Fruit fly (Drosophila melanogaster) whole organism, embryonic: ENCODE measurements around the gene Vdup1.

Experiments
- CG1024 ChIP-seq: fragments of 200-800 bp; sonication (Bioruptor generic); IDR thresholded peaks from 2 replicates; pipeline ENCODE4 v1.3.6; 2022; ENCODE audit warnings: missing biosample characterization, missing genetic modification characterization
- CG10274 ChIP-seq: fragments of 200-800 bp; sonication (Bioruptor generic); optimal IDR thresholded peaks from 3 replicates; lab custom pipeline; 2017; ENCODE audit warnings: missing biosample characterization, mild to moderate bottlenecking, missing genetic modification characterization
- CG11093 ChIP-seq: fragments of 200-800 bp; sonication (Bioruptor generic); IDR thresholded peaks from 3 replicates; pipeline ENCODE4 v1.3.6; 2022; ENCODE audit warnings: missing biosample characterization, missing genetic modification characterization
- CG11247 ChIP-seq: fragments of 200-800 bp; sonication (Bioruptor generic); IDR thresholded peaks from 2 replicates; pipeline ENCODE4 v1.3.6; 2022; ENCODE audit warnings: missing biosample characterization, missing genetic modification characterization
- CG11504 ChIP-seq: fragments of 200-800 bp; sonication (Bioruptor generic); optimal IDR thresholded peaks from 3 replicates; lab custom pipeline; 2019; ENCODE audit warnings: missing biosample characterization, mild to moderate bottlenecking, missing genetic modification characterization, moderate library complexity
- CG12942 ChIP-seq: fragments of 200-800 bp; sonication (Bioruptor generic); optimal IDR thresholded peaks from 3 replicates; lab custom pipeline; 2016; ENCODE audit warnings: missing biosample characterization, missing genetic modification characterization
- CG15073 ChIP-seq: fragments of 200-800 bp; sonication (Bioruptor generic); optimal IDR thresholded peaks from 2 replicates; lab custom pipeline; 2016; ENCODE audit warnings: missing biosample characterization, missing genetic modification characterization
- CG17328 ChIP-seq: fragments of 200-800 bp; sonication (Bioruptor generic); IDR thresholded peaks from 2 replicates; pipeline ENCODE4 v1.3.6; 2022; ENCODE audit warnings: missing biosample characterization, missing genetic modification characterization
- CG18599 ChIP-seq: fragments of 200-800 bp; sonication (Bioruptor generic); optimal IDR thresholded peaks from 3 replicates; lab custom pipeline; 2017; ENCODE audit warnings: missing biosample characterization, missing genetic modification characterization, mild to moderate bottlenecking, moderate library complexity, missing genetic modification reagents
- CG2129 ChIP-seq: fragments of 200-800 bp; sonication (Bioruptor generic); IDR thresholded peaks from 2 replicates; pipeline ENCODE4 v1.3.6; 2022; ENCODE audit warnings: missing biosample characterization, missing genetic modification characterization; ENCODE audit not compliant: partially characterized antibody
- CG2875 ChIP-seq: fragments of 200-800 bp; sonication (Bioruptor generic); optimal IDR thresholded peaks from 2 replicates; lab custom pipeline; 2017; ENCODE audit warnings: missing biosample characterization, mild to moderate bottlenecking, missing genetic modification characterization, missing genetic modification reagents
- CG32772 ChIP-seq: fragments of 200-800 bp; sonication (Bioruptor generic); IDR thresholded peaks from 2 replicates; pipeline ENCODE4 v1.3.6; 2022; ENCODE audit warnings: missing biosample characterization, missing genetic modification characterization
- CG34422 ChIP-seq: fragments of 200-800 bp; sonication (Bioruptor generic); IDR thresholded peaks from 3 replicates; pipeline ENCODE4 v1.3.6; 2022; ENCODE audit warnings: missing biosample characterization, missing genetic modification characterization
- CG4282 ChIP-seq: fragments of 200-800 bp; sonication (Bioruptor generic); optimal IDR thresholded peaks from 2 replicates; lab custom pipeline; 2016; ENCODE audit warnings: missing biosample characterization, missing genetic modification characterization
- CG4360 ChIP-seq: fragments of 200-800 bp; sonication (Bioruptor generic); IDR thresholded peaks from 2 replicates; pipeline ENCODE4 v1.3.6; 2022; ENCODE audit warnings: missing biosample characterization, missing genetic modification characterization
- CG7928 ChIP-seq: fragments of 200-800 bp; sonication (Bioruptor generic); optimal IDR thresholded peaks from 2 replicates; lab custom pipeline; 2017; ENCODE audit warnings: missing biosample characterization, mild to moderate bottlenecking, missing genetic modification characterization
- CG8478 ChIP-seq: fragments of >200 bp; optimal IDR thresholded peaks from 2 replicates; lab custom pipeline; 2018
- CG9797 ChIP-seq: fragments of 200-800 bp; sonication (Bioruptor generic); optimal IDR thresholded peaks from 3 replicates; lab custom pipeline; 2018; ENCODE audit warnings: missing biosample characterization, mild to moderate bottlenecking, missing genetic modification characterization
- CG9817 ChIP-seq: fragments of 200-800 bp; sonication (Bioruptor generic); optimal IDR thresholded peaks from 2 replicates; lab custom pipeline; 2018; ENCODE audit warnings: missing biosample characterization, mild to moderate bottlenecking, missing genetic modification characterization, moderate library complexity
- Camta ChIP-seq: fragments of 200-800 bp; sonication (Bioruptor generic); optimal IDR thresholded peaks from 2 replicates; lab custom pipeline; 2016; ENCODE audit warnings: missing biosample characterization, missing genetic modification characterization
- Dll ChIP-seq: fragments of 200-800 bp; sonication (Bioruptor generic); IDR thresholded peaks from 4 replicates; pipeline ENCODE4 v1.3.6; 2022; ENCODE audit warnings: missing biosample characterization, missing genetic modification characterization; ENCODE audit not compliant: partially characterized antibody
- Doc3 ChIP-seq: fragments of 200-800 bp; sonication (Bioruptor generic); IDR thresholded peaks from 3 replicates; pipeline ENCODE4 v1.3.6; 2022; ENCODE audit warnings: missing biosample characterization, missing genetic modification characterization; ENCODE audit not compliant: partially characterized antibody
- Gug ChIP-seq: fragments of 200-800 bp; sonication (Bioruptor generic); IDR thresholded peaks from 4 replicates; pipeline ENCODE4 v1.3.6; 2022; ENCODE audit warnings: missing biosample characterization, missing genetic modification characterization
- Hsf ChIP-seq: fragments of 200-800 bp; sonication (Bioruptor generic); optimal IDR thresholded peaks from 3 replicates; lab custom pipeline; 2016; ENCODE audit warnings: missing biosample characterization, missing genetic modification characterization
- Med ChIP-seq: fragments of 200-800 bp; sonication (Bioruptor generic); peaks from one replicate; lab custom pipeline; 2016; ENCODE audit warnings: missing biosample characterization, missing genetic modification characterization, mild to moderate bottlenecking, inconsistent platforms, moderate library complexity
- Mes4 ChIP-seq: fragments of 200-800 bp; sonication (Bioruptor generic); optimal IDR thresholded peaks from 2 replicates; lab custom pipeline; 2016; ENCODE audit warnings: missing biosample characterization, missing genetic modification characterization
- NK7.1 ChIP-seq: fragments of 200-800 bp; sonication (Bioruptor generic); optimal IDR thresholded peaks from 3 replicates; lab custom pipeline; 2016; ENCODE audit warnings: missing biosample characterization, missing genetic modification characterization
- Opbp ChIP-seq: fragments of 200-800 bp; sonication (Bioruptor generic); IDR thresholded peaks from 3 replicates; pipeline ENCODE4 v1.3.6; 2022; ENCODE audit warnings: missing biosample characterization, missing genetic modification characterization; ENCODE audit not compliant: partially characterized antibody
- Rfx ChIP-seq: fragments of 200-800 bp; sonication (Bioruptor generic); IDR thresholded peaks from 2 replicates; pipeline ENCODE4 v1.3.6; 2022; ENCODE audit warnings: missing biosample characterization, missing genetic modification characterization
- Sin3A ChIP-seq: fragments of >200 bp; optimal IDR thresholded peaks from 2 replicates; lab custom pipeline; 2018
- bigmax ChIP-seq: fragments of 200-800 bp; sonication (Bioruptor generic); optimal IDR thresholded peaks from 2 replicates; lab custom pipeline; 2018; ENCODE audit warnings: missing biosample characterization, mild to moderate bottlenecking, missing genetic modification characterization
- chm ChIP-seq: fragments of 200-800 bp; sonication (Bioruptor generic); IDR thresholded peaks from 2 replicates; pipeline ENCODE4 v1.3.6; 2022; ENCODE audit warnings: missing biosample characterization, missing genetic modification characterization
- chn ChIP-seq: fragments of 200-800 bp; sonication (Bioruptor generic); optimal IDR thresholded peaks from 2 replicates; lab custom pipeline; 2016; ENCODE audit warnings: missing biosample characterization, missing genetic modification characterization
- esg ChIP-seq: fragments of 200-800 bp; sonication (Bioruptor generic); conservative IDR thresholded peaks from 2 replicates; pipeline ENCODE4 v1.3.6; 2022; ENCODE audit warnings: missing biosample characterization, missing genetic modification characterization
- ewg ChIP-seq: fragments of 200-800 bp; sonication (Bioruptor generic); optimal IDR thresholded peaks from 3 replicates; lab custom pipeline; 2017; ENCODE audit warnings: mild to moderate bottlenecking, missing biosample characterization, missing genetic modification reagents, missing genetic modification characterization
- fru ChIP-seq: fragments of >200 bp; optimal IDR thresholded peaks from 2 replicates; lab custom pipeline; 2017
- gsb-n ChIP-seq: fragments of 200-800 bp; sonication (Bioruptor generic); optimal IDR thresholded peaks from 3 replicates; lab custom pipeline; 2018; ENCODE audit warnings: missing biosample characterization, mild to moderate bottlenecking, missing genetic modification characterization
- ind ChIP-seq: fragments of 200-800 bp; sonication (Bioruptor generic); optimal IDR thresholded peaks from 3 replicates; lab custom pipeline; 2016; ENCODE audit warnings: missing biosample characterization, missing genetic modification characterization
- knrl ChIP-seq: fragments of 200-800 bp; sonication (Bioruptor generic); IDR thresholded peaks from 3 replicates; pipeline ENCODE4 v1.3.6; 2022; ENCODE audit warnings: missing biosample characterization, missing genetic modification characterization; ENCODE audit not compliant: partially characterized antibody
- otp ChIP-seq: fragments of 200-800 bp; sonication (Bioruptor generic); IDR thresholded peaks from 3 replicates; pipeline ENCODE4, ENCODE4 v1.3.6; 2022; ENCODE audit warnings: missing biosample characterization, missing genetic modification characterization
- pan ChIP-seq, 4 experiments: fragments of >200 bp in 3 of 4; fragments of 200-800 bp in 1 of 4; sonication (Bioruptor generic) in 1 of 4; optimal IDR thresholded peaks in 3 of 4; IDR thresholded peaks in 1 of 4; 2 replicates each; pipeline versions ENCODE4 v1.3.6 to Lab custom; 2017 to 2022; ENCODE audit warnings: missing biosample characterization in 2 of 4, missing genetic modification characterization in 2 of 4, mixed read lengths in 1 of 4
- pfk ChIP-seq: fragments of 200-800 bp; sonication (Bioruptor generic); optimal IDR thresholded peaks from 2 replicates; lab custom pipeline; 2018; ENCODE audit warnings: missing biosample characterization, mild to moderate bottlenecking, missing genetic modification characterization, moderate library complexity
- pzg ChIP-seq: fragments of 200-800 bp; sonication (Bioruptor generic); optimal IDR thresholded peaks from 3 replicates; lab custom pipeline; 2018; ENCODE audit warnings: missing biosample characterization, mild to moderate bottlenecking, missing genetic modification characterization, moderate library complexity
- repo ChIP-seq: fragments of 200-800 bp; sonication (Bioruptor generic); optimal IDR thresholded peaks from 2 replicates; lab custom pipeline; 2016; ENCODE audit warnings: missing biosample characterization, missing genetic modification characterization
- slp2 ChIP-seq: fragments of 200-800 bp; sonication (Bioruptor generic); optimal IDR thresholded peaks from 2 replicates; lab custom pipeline; 2016; ENCODE audit warnings: missing biosample characterization, missing genetic modification characterization
- tup ChIP-seq: fragments of 200-800 bp; sonication (Bioruptor generic); optimal IDR thresholded peaks from 2 replicates; lab custom pipeline; 2016; ENCODE audit warnings: missing biosample characterization, mild to moderate bottlenecking, missing genetic modification characterization, moderate library complexity

Gene Vdup1

DNA sequence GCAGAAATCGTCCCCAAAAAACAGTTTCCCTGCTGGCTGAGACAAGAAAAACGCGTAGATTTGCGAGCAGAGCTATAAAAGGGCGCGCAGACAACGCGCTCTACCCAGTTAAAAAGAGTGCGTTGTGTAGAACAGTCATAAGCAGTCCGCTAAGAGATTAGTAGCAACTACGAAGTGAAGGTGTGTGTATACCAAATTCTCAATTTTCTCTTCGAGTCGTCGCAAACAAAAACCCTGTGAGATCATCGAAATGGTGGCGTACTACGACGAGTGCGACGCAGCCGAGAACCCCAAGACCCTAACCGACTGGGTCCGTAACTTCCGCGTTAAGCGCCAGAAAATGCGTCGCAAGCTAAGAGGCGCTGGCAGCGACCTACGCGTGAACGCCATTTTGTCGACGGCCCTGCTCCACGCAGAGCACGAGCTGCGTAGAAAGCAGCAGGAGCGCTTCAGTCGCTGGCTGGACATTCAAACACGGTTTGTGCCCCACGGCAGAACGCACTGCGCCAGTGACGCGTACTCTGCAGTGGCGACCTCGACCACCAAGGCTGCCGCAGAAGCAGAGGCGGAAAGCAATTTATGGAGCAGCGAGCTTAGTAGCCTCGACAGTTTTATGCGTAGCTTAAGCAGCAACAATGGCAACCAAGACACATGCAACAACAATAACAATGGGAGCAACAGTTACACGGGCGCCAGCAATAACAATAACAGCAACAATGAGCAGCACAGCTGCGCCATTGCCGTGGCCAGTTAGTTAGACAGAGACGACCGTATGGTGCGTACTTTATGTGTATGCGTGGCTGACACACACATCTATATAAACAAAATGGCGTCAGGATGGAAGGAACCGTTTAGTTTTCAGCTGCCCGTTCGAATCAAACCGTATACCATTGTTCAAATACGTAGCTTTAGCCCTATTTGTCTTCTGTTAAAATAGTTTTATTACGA, 45.5 kb upstream of the Vdup1 start (continued):
- TF ChIP-seq CG11504 (no peak), CG4282 (GFP tag; lab: Kevin White, UChicago) (peak; percentile 42), CG1024 (GFP tag; lab: Robert Waterston, UW) (peak; percentile 6; the same call in 1 of the 2 replicates), pan (optimal IDR thresholded peaks at IDR 0.05; lab: Kevin White, UChicago) (no peak), pan (GFP tag; optimal IDR thresholded peaks at IDR 0.05 in 1 of 2, IDR thresholded peaks at IDR 0.05 in 1 of 2) (peak in 1 of 2 experiments; percentile 48), Hsf (GFP tag; lab: Kevin White, UChicago) (no peak), otp (GFP tag; lab: Robert Waterston, UW) (peak; percentile 10; the same call in 1 of the 3 replicates), CG10274 (no peak), Sin3A (no peak), slp2 (GFP tag; lab: Kevin White, UChicago) (no peak), Rfx (GFP tag; lab: Robert Waterston, UW) (peak; percentile 41), Med (GFP tag; lab: Kevin White, UChicago) (peak; percentile 85), knrl (GFP tag; lab: Robert Waterston, UW) (0 out of 3 replicates have a peak, but pooled peaks have one; percentile 36), CG18599 (GFP tag; lab: Kevin White, UChicago) (peak; percentile 28), bigmax (peak; percentile 25), CG11247 (GFP tag; lab: Robert Waterston, UW) (peak; percentile 51; the same call in 1 of the 2 replicates), CG9797 (no peak), Mes4 (GFP tag; lab: Kevin White, UChicago) (no peak), CG32772 (GFP tag; lab: Robert Waterston, UW) (no peak), CG12942 (no peak), repo (GFP tag; lab: Kevin White, UChicago) (no peak)

DNA sequence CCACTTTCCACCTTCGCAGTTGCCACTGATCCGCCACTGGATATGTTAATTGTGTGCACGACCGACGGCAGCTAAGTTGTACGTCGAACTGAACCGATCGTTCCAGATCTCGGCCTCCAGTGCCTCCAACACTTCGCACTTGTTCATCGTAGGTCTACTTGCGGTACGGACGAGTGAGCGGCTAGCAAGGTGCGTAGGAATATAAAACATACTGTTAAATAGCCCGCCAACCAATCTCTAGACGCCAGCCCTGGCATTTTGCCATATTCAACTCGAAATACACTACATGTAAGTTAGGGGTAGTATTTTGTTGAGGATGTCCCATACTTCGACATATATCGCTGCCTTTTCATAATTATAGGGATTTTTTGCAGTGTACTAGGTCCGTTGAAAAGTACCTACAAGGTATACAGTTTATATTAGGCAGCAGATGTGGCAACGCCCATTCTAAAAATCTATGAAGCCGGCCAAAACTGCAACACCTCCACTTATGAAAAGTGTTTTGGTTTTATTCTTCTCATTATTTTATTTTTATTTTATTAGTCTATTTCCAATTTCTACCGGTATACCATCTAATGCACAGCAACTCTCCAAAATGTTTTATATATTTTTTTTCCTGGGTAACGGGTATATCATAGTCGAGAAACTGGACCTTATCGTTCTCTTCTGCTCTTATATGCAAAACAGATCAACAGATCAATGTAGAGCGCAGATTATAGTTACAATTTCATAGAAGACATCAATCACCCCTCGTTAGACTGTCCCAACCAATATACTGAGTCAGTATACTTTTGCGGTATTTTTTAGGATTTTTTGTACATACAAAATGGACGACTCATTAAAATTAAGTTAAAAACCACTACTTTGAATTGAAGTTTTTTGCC, 44.5 kb upstream of the Vdup1 start, which contains the start of the genes pyx and CG33229:
TSS of gene pyx (minus strand) at position 51 of the 884 bp plus-strand sequence.
TSS of gene CG33229 (plus strand) at position 834 of the 884 bp plus-strand sequence.
- TF ChIP-seq gsb-n (tag; lab: Kevin White, UChicago) (no peak), Camta (GFP tag; lab: Kevin White, UChicago) (peak; percentile 80), Dll (GFP tag; lab: Robert Waterston, UW) (0 out of 4 replicates have a peak, but pooled peaks have one; percentile 26), pzg (GFP tag; lab: Kevin White, UChicago) (peak; percentile 57), chn (peak; percentile 84), pfk (no peak), fru (no peak), CG11093 (peak; percentile 75), CG15073 (GFP tag; lab: Kevin White, UChicago) (peak; percentile 51), CG4360 (GFP tag; lab: Robert Waterston, UW) (no peak), CG2129 (GFP tag; lab: Robert Waterston, UW) (no peak), NK7.1 (GFP tag; lab: Kevin White, UChicago) (peak; percentile 45), esg (GFP tag; lab: Robert Waterston, UW) (peak; percentile 77; the same call in 1 of the 2 replicates), chm (GFP tag; lab: Robert Waterston, UW) (peak; percentile 37; the same call in 1 of the 2 replicates), CG17328 (GFP tag; lab: Robert Waterston, UW) (peak; percentile 45; the same call in 1 of the 2 replicates), CG9817 (tag; lab: Kevin White, UChicago) (peak; percentile 90), tup (GFP tag; lab: Kevin White, UChicago) (peak; percentile 65), CG7928 (GFP tag; lab: Kevin White, UChicago) (peak; percentile 92), Mes4 (GFP tag; lab: Kevin White, UChicago) (peak; percentile 57), CG18599 (GFP tag; lab: Kevin White, UChicago) (peak; percentile 82), CG34422 (GFP tag; lab: Robert Waterston, UW) (peak; percentile 88), ewg (peak; percentile 66), ind (GFP tag; lab: Kevin White, UChicago) (peak; percentile 89), Gug (peak; percentile 83), Opbp (GFP tag; lab: Robert Waterston, UW) (no peak), Doc3 (GFP tag; lab: Robert Waterston, UW) (no peak), CG2875 (GFP tag; lab: Kevin White, UChicago) (peak; percentile 33), CG8478 (lab: Kevin White, UChicago) (no peak)
